Worm (Caenorhabditis elegans): ENCODE results near the gene rgs-5.

rgs-5 gene

ce11 chrIII:5697963-5698730 lies at the start of gene rgs-5, which contains the start of gene lgg-3:
Gene rgs-5, plus strand, starts transcription at chrIII:5698555.
Gene lgg-3, minus strand, starts transcription at chrIII:5698013.
- peak; percentile 12 for TF ChIP-seq nhr-80 (tag; optimal IDR thresholded peaks at IDR 0.05)
- TF ChIP-seq D2030.7 (GFP tag; IDR thresholded peaks at IDR 0.05): peak; percentile 58
- TF ChIP-seq hsf-1 (GFP tag; IDR thresholded peaks at IDR 0.05): peak; percentile 48; the same call in 1 of the 2 replicates
- TF ChIP-seq K11D2.4 (GFP tag; IDR thresholded peaks at IDR 0.05): no peak
- peak; percentile 62 for TF ChIP-seq efl-1 (GFP tag; optimal IDR thresholded peaks at IDR 0.05)
- no peak for TF ChIP-seq lin-26 (GFP tag; IDR thresholded peaks at IDR 0.05)
- peak in 1 of 3 experiments; percentile 30 for TF ChIP-seq lin-35 (GFP tag; optimal IDR thresholded peaks at IDR 0.05)
- peak; percentile 72 for TF ChIP-seq ztf-18 (tag; optimal IDR thresholded peaks at IDR 0.05)
- peak; percentile 3 for TF ChIP-seq snpc-1.3 (tag; optimal IDR thresholded peaks at IDR 0.05; ENCODE audit: insufficient read depth)
- TF ChIP-seq mcd-1 (GFP tag; IDR thresholded peaks at IDR 0.05): no peak
- no peak for TF ChIP-seq Y53G8AR.9 (GFP tag; conservative IDR thresholded peaks at IDR 0.05)
- TF ChIP-seq unc-130 (GFP tag; optimal IDR thresholded peaks at IDR 0.05): peak; percentile 37
- no peak for TF ChIP-seq madf-3 (GFP tag; IDR thresholded peaks at IDR 0.05)
- TF ChIP-seq F23B12.7 (tag; optimal IDR thresholded peaks at IDR 0.05; ENCODE audit: insufficient read depth): no peak
- TF ChIP-seq unc-62 (GFP tag; optimal IDR thresholded peaks at IDR 0.05): no peak
- TF ChIP-seq sdz-38 (tag; optimal IDR thresholded peaks at IDR 0.05): no peak
- TF ChIP-seq die-1 (tag; optimal IDR thresholded peaks at IDR 0.05): no peak
- no peak for TF ChIP-seq ztf-3 (GFP tag; optimal IDR thresholded peaks at IDR 0.05)
- TF ChIP-seq mes-4 (tag; optimal IDR thresholded peaks at IDR 0.05): no peak
- no peak for TF ChIP-seq Y67H2A.10 (GFP tag; conservative IDR thresholded peaks at IDR 0.05)
- peak; percentile 89 for TF ChIP-seq lin-54 (GFP tag; optimal IDR thresholded peaks at IDR 0.05)
- TF ChIP-seq ZK185.1 (tag; optimal IDR thresholded peaks at IDR 0.05; ENCODE audit: poor library complexity, severe bottlenecking): no peak
- TF ChIP-seq gei-17 (GFP tag; optimal IDR thresholded peaks at IDR 0.05): no peak
- TF ChIP-seq sea-2 (GFP tag; IDR thresholded peaks at IDR 0.05): no peak
- TF ChIP-seq F52B5.7 (tag; optimal IDR thresholded peaks at IDR 0.05): no peak
- no peak for TF ChIP-seq F39B2.1 (GFP tag; IDR thresholded peaks at IDR 0.05)
- TF ChIP-seq pbrm-1 (GFP tag; IDR thresholded peaks at IDR 0.05): no peak
- no peak for TF ChIP-seq akir-1 (GFP tag; optimal IDR thresholded peaks at IDR 0.05)
- no peak for TF ChIP-seq zim-3 (tag; optimal IDR thresholded peaks at IDR 0.05)
- TF ChIP-seq athp-1 (tag; optimal IDR thresholded peaks at IDR 0.05): peak; percentile 13
- TF ChIP-seq let-526 (GFP tag; IDR thresholded peaks at IDR 0.05): no peak
- TF ChIP-seq madf-6 (GFP tag; IDR thresholded peaks at IDR 0.05): peak; percentile 88
- TF ChIP-seq F55B11.4 (tag; optimal IDR thresholded peaks at IDR 0.05; ENCODE audit: borderline replicate concordance, insufficient read depth): no peak
- no peak for TF ChIP-seq hlh-26 (GFP tag; conservative IDR thresholded peaks at IDR 0.05)
- no peak for TF ChIP-seq attf-6 (GFP tag; IDR thresholded peaks at IDR 0.05)
- peak; percentile 72 for TF ChIP-seq madf-8 (GFP tag; conservative IDR thresholded peaks at IDR 0.05)
- no peak for TF ChIP-seq lin-40 (tag; optimal IDR thresholded peaks at IDR 0.05)
- peak; percentile 96 for TF ChIP-seq lsl-1 (GFP tag; optimal IDR thresholded peaks at IDR 0.05)
- peak; percentile 39; the same call in 1 of the 2 replicates for TF ChIP-seq rcor-1 (GFP tag; IDR thresholded peaks at IDR 0.05)
- TF ChIP-seq attf-5 (GFP tag; optimal IDR thresholded peaks at IDR 0.05): peak; percentile 65
- TF ChIP-seq egl-18 (GFP tag; IDR thresholded peaks at IDR 0.05): no peak
- no peak for TF ChIP-seq nfya-1 (tag; optimal IDR thresholded peaks at IDR 0.05; ENCODE audit: borderline replicate concordance, insufficient read depth)
- peak; percentile 91 for TF ChIP-seq xnd-1 (tag; optimal IDR thresholded peaks at IDR 0.05)
- no peak for TF ChIP-seq hlh-12 (tag; optimal IDR thresholded peaks at IDR 0.05)
- no peak for TF ChIP-seq dpff-1 (tag; optimal IDR thresholded peaks at IDR 0.05)
- TF ChIP-seq sptf-2 (GFP tag; optimal IDR thresholded peaks at IDR 0.05): no peak
- TF ChIP-seq him-1 (tag; optimal IDR thresholded peaks at IDR 0.05): peak; percentile 64
